Fruit fly (Drosophila melanogaster) whole organism, wandering third instar larva: Measurements from ENCODE around the gene Tssk.

Source experiments
- CrebA ChIP-seq: fragments of 200-800 bp; sonication (Bioruptor generic); optimal IDR thresholded peaks from 2 replicates; lab custom pipeline; 2016; ENCODE audit warnings: missing biosample characterization, mild to moderate bottlenecking, missing genetic modification characterization, borderline replicate concordance
- GATAd ChIP-seq: sonication (Bioruptor generic); optimal IDR thresholded peaks from 2 replicates; lab custom pipeline; 2016; ENCODE audit warnings: missing biosample characterization, missing genetic modification characterization
- Hnf4 ChIP-seq: fragments of 200-800 bp; sonication (Bioruptor generic); optimal IDR thresholded peaks from 2 replicates; lab custom pipeline; 2016; ENCODE audit warnings: missing biosample characterization, mild to moderate bottlenecking, missing genetic modification characterization
- OdsH ChIP-seq: fragments of 200-800 bp; sonication (Bioruptor generic); optimal IDR thresholded peaks from 2 replicates; lab custom pipeline; 2016; ENCODE audit warnings: missing biosample characterization, mild to moderate bottlenecking, missing genetic modification characterization
- foxo ChIP-seq, 2 experiments: fragments of 200-800 bp; sonication (Bioruptor generic); optimal IDR thresholded peaks; 2 replicates in 1 of 2; 3 replicates in 1 of 2; lab custom pipeline; 2016 to 2017; ENCODE audit warnings: missing biosample characterization in 2 of 2, missing genetic modification characterization in 2 of 2
- h ChIP-seq: fragments of 200-800 bp; sonication (Bioruptor generic); optimal IDR thresholded peaks from 3 replicates; lab custom pipeline; 2016; ENCODE audit warnings: missing biosample characterization, mild to moderate bottlenecking, missing genetic modification characterization
- pan ChIP-seq: fragments of >200 bp; optimal IDR thresholded peaks from 2 replicates; lab custom pipeline; 2017
- sage ChIP-seq: fragments of 200-800 bp; sonication (Bioruptor generic); optimal IDR thresholded peaks from 2 replicates; lab custom pipeline; 2016; ENCODE audit warnings: missing biosample characterization, mild to moderate bottlenecking, missing genetic modification characterization

dm6 chr3R:18583881-18584545 lies 14.5 kb upstream of the Tssk start:
- TF ChIP-seq pan (lab: Kevin White, UChicago): no peak
- TF ChIP-seq GATAd (GFP tag; lab: Kevin White, UChicago): no peak
- peak; percentile 89 for TF ChIP-seq h (GFP tag; lab: Kevin White, UChicago)
- peak; percentile 67 for TF ChIP-seq Hnf4 (GFP tag; lab: Kevin White, UChicago)
- no peak for TF ChIP-seq CrebA (GFP tag; lab: Kevin White, UChicago)
- TF ChIP-seq sage: peak; percentile 12
- peak; percentile 81 for TF ChIP-seq OdsH
- peak; percentile 45 to 84 for TF ChIP-seq foxo (GFP tag; optimal IDR thresholded peaks at IDR 0.05; lab: Kevin White, UChicago)
